Worm (Caenorhabditis elegans): ENCODE data around the gene F25B5.3.

DNA sequence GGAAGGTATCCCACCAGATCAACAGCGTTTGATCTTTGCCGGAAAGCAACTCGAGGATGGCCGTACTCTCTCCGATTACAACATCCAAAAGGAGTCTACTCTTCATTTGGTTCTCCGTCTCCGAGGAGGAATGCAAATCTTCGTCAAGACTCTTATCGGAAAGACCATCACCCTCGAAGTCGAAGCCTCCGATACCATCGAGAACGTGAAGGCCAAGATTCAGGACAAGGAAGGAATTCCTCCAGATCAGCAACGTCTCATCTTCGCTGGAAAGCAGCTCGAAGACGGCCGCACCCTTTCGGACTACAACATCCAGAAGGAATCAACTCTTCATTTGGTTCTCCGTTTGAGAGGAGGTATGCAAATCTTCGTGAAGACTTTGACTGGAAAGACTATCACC, 6.6 kb upstream of the F25B5.3 start:
- TF ChIP-seq syd-9 (tag; optimal IDR thresholded peaks at IDR 0.05) (no peak), C38D4.7 (GFP tag; optimal IDR thresholded peaks at IDR 0.05) (no peak), ztf-16 (tag; optimal IDR thresholded peaks at IDR 0.05) (no peak), lim-6 (tag; optimal IDR thresholded peaks at IDR 0.05) (no peak), elt-2 (tag; optimal IDR thresholded peaks at IDR 0.05) (no peak), tbx-2 (tag; optimal IDR thresholded peaks at IDR 0.05) (no peak), pag-3 (tag; optimal IDR thresholded peaks at IDR 0.05; ENCODE audit: borderline replicate concordance) (no peak), elt-4 (tag; optimal IDR thresholded peaks at IDR 0.05) (no peak)
